Worm (Caenorhabditis elegans): ENCODE measurements around the gene tra-4.
"Not testable (repeated sequence)": the region's sequence is repeated elsewhere in the genome, so short reads cannot be mapped to it uniquely, and the experiment has no call there.

ce11 chrX:2894273-2894672, 36.9 kb upstream of the tra-4 start, which contains the start of gene B0410.1:
- TF ChIP-seq ceh-36 (tag; optimal IDR thresholded peaks at IDR 0.05); B0310.2 (tag; optimal IDR thresholded peaks at IDR 0.05); ama-1 (optimal IDR thresholded peaks at IDR 0.05); flt-1 (GFP tag; IDR thresholded peaks at IDR 0.05); F13C5.2 (tag; optimal IDR thresholded peaks at IDR 0.05); aly-1 (tag; optimal IDR thresholded peaks at IDR 0.05); ceh-13 (GFP tag; optimal IDR thresholded peaks at IDR 0.05); tbx-11 (GFP tag; IDR thresholded peaks at IDR 0.05); ets-7 (tag; optimal IDR thresholded peaks at IDR 0.05); tbx-37 (GFP tag; conservative IDR thresholded peaks at IDR 0.05); scrt-1 (GFP tag; IDR thresholded peaks at IDR 0.05): not testable (repeated sequence)

Measured in whole organism, early embryonic.